Worm (Caenorhabditis elegans) whole organism, mixed stage, embryonic: ENCODE results near the gene F07G6.8.

Experiments
- ceh-43 ChIP-seq: fragments of 200-800 bp; sonication (Bioruptor generic); optimal IDR thresholded peaks from 2 replicates; lab custom pipeline; 2018; ENCODE audit warnings: mild to moderate bottlenecking, missing genetic modification characterization, moderate library complexity, missing compliant biosample characterization
- ces-1 ChIP-seq: fragments of 150-350 bp; optimal IDR thresholded peaks from 2 replicates; lab custom pipeline; 2014; ENCODE audit warnings: missing biosample characterization, missing genetic modification reagents, missing genetic modification characterization
- elt-1 ChIP-seq: sonication (generic microtip); optimal IDR thresholded peaks from 2 replicates; lab custom pipeline; 2017; ENCODE audit warnings: missing genetic modification characterization, mild to moderate bottlenecking, missing compliant biosample characterization, antibody characterized with exemption, moderate library complexity, borderline replicate concordance; ENCODE audit not compliant: insufficient read depth
- elt-3 ChIP-seq: fragments of 150-350 bp; optimal IDR thresholded peaks from 2 replicates; lab custom pipeline; 2014; ENCODE audit warnings: missing biosample characterization, missing genetic modification characterization
- flh-1 ChIP-seq: fragments of 200-800 bp; sonication (Bioruptor generic); optimal IDR thresholded peaks from 2 replicates; lab custom pipeline; 2018; ENCODE audit warnings: mild to moderate bottlenecking, missing genetic modification characterization, moderate library complexity, missing compliant biosample characterization
- lin-13 ChIP-seq: fragments of 150-350 bp; optimal IDR thresholded peaks from 2 replicates; lab custom pipeline; 2014; ENCODE audit warnings: missing biosample characterization, missing genetic modification characterization
- lsy-2 ChIP-seq: fragments of 150-350 bp; optimal IDR thresholded peaks from 2 replicates; lab custom pipeline; 2014; ENCODE audit warnings: missing biosample characterization, missing genetic modification characterization
- mls-2 ChIP-seq: sonication (generic microtip); optimal IDR thresholded peaks from 2 replicates; lab custom pipeline; 2016; ENCODE audit warnings: mild to moderate bottlenecking, missing genetic modification characterization, moderate library complexity, missing compliant biosample characterization
- nhr-237 ChIP-seq: fragments of 150-350 bp; optimal IDR thresholded peaks from 2 replicates; lab custom pipeline; 2014; ENCODE audit warnings: missing biosample characterization, missing genetic modification characterization
- pha-4 ChIP-seq: fragments of 150-350 bp; optimal IDR thresholded peaks from 2 replicates; lab custom pipeline; 2018; ENCODE audit warnings: missing biosample characterization, missing genetic modification reagents, missing genetic modification characterization
- sptf-1 ChIP-seq: sonication (generic microtip); optimal IDR thresholded peaks from 2 replicates; lab custom pipeline; 2017; ENCODE audit warnings: mild to moderate bottlenecking, missing genetic modification characterization, moderate library complexity, missing compliant biosample characterization
- unc-62 ChIP-seq: fragments of 150-350 bp; optimal IDR thresholded peaks from 2 replicates; lab custom pipeline; 2014; ENCODE audit warnings: missing biosample characterization, missing genetic modification reagents, missing genetic modification characterization
- ztf-11 ChIP-seq: fragments of 150-350 bp; optimal IDR thresholded peaks from 2 replicates; lab custom pipeline; 2014; ENCODE audit warnings: missing biosample characterization, missing genetic modification characterization

- TF ChIP-seq flh-1 (GFP tag; lab: Kevin White, UChicago), result no peak
- TF ChIP-seq elt-1 (tag; lab: Kevin White, UChicago), result no peak
- TF ChIP-seq pha-4 (tag; lab: Kevin White, UChicago), result no peak
- no peak for TF ChIP-seq mls-2 (tag; lab: Kevin White, UChicago)
- no peak for TF ChIP-seq ceh-43 (GFP tag; lab: Kevin White, UChicago)
- TF ChIP-seq nhr-237, result no peak
- no peak for TF ChIP-seq ztf-11 (tag; lab: Kevin White, UChicago)
- TF ChIP-seq lin-13 (tag; lab: Kevin White, UChicago), result no peak
- no peak for TF ChIP-seq sptf-1 (tag; lab: Kevin White, UChicago)
- no peak for TF ChIP-seq lsy-2 (tag; lab: Kevin White, UChicago)
- no peak for TF ChIP-seq ces-1 (GFP tag; lab: Kevin White, UChicago)
- TF ChIP-seq elt-3 (tag; lab: Kevin White, UChicago), result no peak
- TF ChIP-seq unc-62 (GFP tag; lab: Kevin White, UChicago), result no peak
These were observed 9.3 kb upstream of the F07G6.8 start, which contains the start of gene dgn-3 for ce11 chrX:1729558-1729957.
